Worm (Caenorhabditis elegans): Measurements from ENCODE around the gene C35D6.3.

DNA sequence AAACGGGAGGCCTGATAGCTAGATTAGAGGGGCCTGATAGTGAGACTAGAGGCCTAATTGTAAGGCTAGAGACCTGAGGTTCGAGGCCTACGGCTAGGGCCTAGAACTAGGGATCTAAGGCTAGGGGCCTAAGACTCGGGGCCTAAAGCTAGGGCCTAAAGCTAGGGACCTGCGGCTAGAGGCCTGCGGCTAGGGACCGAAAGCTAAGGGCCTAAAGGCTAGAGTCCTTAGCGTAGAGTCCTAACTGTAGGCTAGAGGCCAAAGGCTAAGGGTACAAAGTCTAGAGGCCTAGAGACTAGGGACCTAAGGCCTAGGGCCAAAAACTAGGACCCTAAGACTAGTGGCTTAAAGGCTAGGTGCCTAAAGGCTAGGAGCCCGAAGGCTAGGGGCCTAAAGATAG lies 13.5 kb upstream of the C35D6.3 start:
- TF ChIP-seq ama-1 (optimal IDR thresholded peaks at IDR 0.05), result no peak
- TF ChIP-seq flt-1 (GFP tag; IDR thresholded peaks at IDR 0.05), result no peak
- no peak for TF ChIP-seq aly-1 (tag; optimal IDR thresholded peaks at IDR 0.05)
- no peak for TF ChIP-seq F13C5.2 (tag; optimal IDR thresholded peaks at IDR 0.05)
